Fruit fly (Drosophila melanogaster): Measurements from ENCODE around the gene eyg.

dm6 chr3L:12417341-12417740 lies 50.5 kb downstream of the eyg start, which contains the start of gene ArfGAP1:
- TF ChIP-seq EcR (GFP tag; optimal IDR thresholded peaks at IDR 0.05) (no peak), CG17806 (tag; optimal IDR thresholded peaks at IDR 0.05) (no peak), CG8301 (tag; optimal IDR thresholded peaks at IDR 0.05) (no peak), gl (tag; optimal IDR thresholded peaks at IDR 0.05) (no peak), CG14655 (GFP tag; optimal IDR thresholded peaks at IDR 0.05) (no peak), Ets98B (GFP tag; IDR thresholded peaks at IDR 0.05) (peak; percentile 40), Snoo (tag; optimal IDR thresholded peaks at IDR 0.05) (no peak)
